Fruit fly (Drosophila melanogaster) Kc167 (cell line): Measurements from ENCODE around the gene Dph3.

ENCODE experiments used
- Myc ChIP-seq: fragments of >200 bp; optimal IDR thresholded peaks from 2 replicates; lab custom pipeline; 2017; ENCODE audit warnings: missing external identifiers
- Sin3A ChIP-seq: fragments of >200 bp; optimal IDR thresholded peaks from 2 replicates; lab custom pipeline; 2018; ENCODE audit warnings: missing external identifiers
- h ChIP-seq: fragments of >200 bp; optimal IDR thresholded peaks from 3 replicates; lab custom pipeline; 2018; ENCODE audit warnings: missing external identifiers
- insv ChIP-seq: fragments of >200 bp; optimal IDR thresholded peaks from 3 replicates; lab custom pipeline; 2018; ENCODE audit warnings: missing external identifiers
- psq ChIP-seq: fragments of >200 bp; optimal IDR thresholded peaks from 2 replicates; lab custom pipeline; 2017; ENCODE audit warnings: missing external identifiers
- ttk ChIP-seq: sonication (Bioruptor generic); optimal IDR thresholded peaks from 2 replicates; lab custom pipeline; 2017; ENCODE audit warnings: missing external identifiers

Dph3 gene

DNA sequence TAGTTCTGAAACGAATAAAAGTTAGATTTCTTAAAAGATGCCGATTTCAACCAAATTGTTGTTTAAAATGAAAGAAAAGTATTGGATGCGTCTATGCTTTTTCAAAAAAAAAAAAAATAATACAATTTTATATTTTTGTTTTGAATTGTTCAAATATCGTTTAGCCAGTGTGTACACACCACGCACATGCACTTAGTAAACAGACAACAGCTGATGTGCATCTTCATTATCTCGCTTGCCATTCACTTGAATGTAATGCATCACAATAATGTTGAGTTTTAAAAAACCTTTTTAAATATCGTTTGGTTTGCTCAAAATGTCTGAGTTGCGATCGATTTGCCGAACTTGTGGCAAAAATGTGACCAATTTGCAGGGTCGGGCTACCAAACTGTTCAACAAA lies 4.3 kb downstream of the Dph3 start, which contains the start of gene CG31441:
Gene CG31441 (plus strand): TSS at position 246 of the 400 bp plus-strand sequence.
- no peak for TF ChIP-seq Sin3A (lab: Kevin White, UChicago)
- TF ChIP-seq Myc = no peak
- no peak for TF ChIP-seq insv (lab: Kevin White, UChicago)
- no peak for TF ChIP-seq h
- TF ChIP-seq psq (lab: Kevin White, UChicago) = no peak
- TF ChIP-seq ttk = no peak

dm6 chr3R:11237598-11237997 lies 5.9 kb downstream of the Dph3 start, which contains the start of gene CG31388:
Gene CG31388 (plus strand): TSS chr3R:11237815.
- no peak for TF ChIP-seq insv (lab: Kevin White, UChicago)
- no peak for TF ChIP-seq ttk
- TF ChIP-seq h = no peak

DNA sequence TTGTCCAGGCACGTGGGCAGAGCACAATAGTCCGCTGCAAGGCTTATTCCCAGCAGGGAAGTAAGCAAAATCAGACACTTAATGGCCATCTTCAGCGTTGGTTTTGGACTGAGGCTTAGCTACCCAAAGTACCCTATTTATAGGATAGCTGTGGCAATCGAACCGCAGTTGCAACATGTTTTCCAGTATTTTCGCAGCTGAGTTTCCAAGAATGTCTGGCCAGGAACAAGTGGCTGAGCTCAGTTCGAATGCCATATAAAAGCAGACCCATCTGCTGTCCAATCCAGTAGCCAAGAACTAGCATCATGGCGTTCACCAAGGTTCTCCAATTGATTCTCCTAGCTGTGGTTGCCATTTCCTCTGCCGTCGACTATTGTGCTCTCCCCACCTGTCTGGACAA lies 9.2 kb downstream of the Dph3 start, which contains the start of the genes scpr-B and scpr-A:
Gene scpr-B (minus strand): TSS at position 101 of the 400 bp plus-strand sequence.
Gene scpr-A (plus strand): TSS at position 293 of the 400 bp plus-strand sequence.
- TF ChIP-seq insv (lab: Kevin White, UChicago) (no peak), psq (lab: Kevin White, UChicago) (no peak), Myc (no peak), Sin3A (lab: Kevin White, UChicago) (no peak), ttk (no peak), h (no peak)

dm6 chr3R:11243057-11243740 lies 11.5 kb downstream of the Dph3 start:
- TF ChIP-seq ttk = no peak
- no peak for TF ChIP-seq psq (lab: Kevin White, UChicago)
- TF ChIP-seq h = no peak
- TF ChIP-seq Myc = no peak
- no peak for TF ChIP-seq insv (lab: Kevin White, UChicago)
- TF ChIP-seq Sin3A (lab: Kevin White, UChicago) = no peak

- TF ChIP-seq Sin3A (lab: Kevin White, UChicago) = peak; percentile 17
- TF ChIP-seq h = no peak
Observed at dm6 chr3R:11243951-11244660, 12.4 kb downstream of the Dph3 start, which contains the start of the genes CG17734 and CG5214. Gene CG17734 (minus strand): TSS chr3R:11243999. Gene CG5214 (plus strand): TSS chr3R:11244302.

DNA sequence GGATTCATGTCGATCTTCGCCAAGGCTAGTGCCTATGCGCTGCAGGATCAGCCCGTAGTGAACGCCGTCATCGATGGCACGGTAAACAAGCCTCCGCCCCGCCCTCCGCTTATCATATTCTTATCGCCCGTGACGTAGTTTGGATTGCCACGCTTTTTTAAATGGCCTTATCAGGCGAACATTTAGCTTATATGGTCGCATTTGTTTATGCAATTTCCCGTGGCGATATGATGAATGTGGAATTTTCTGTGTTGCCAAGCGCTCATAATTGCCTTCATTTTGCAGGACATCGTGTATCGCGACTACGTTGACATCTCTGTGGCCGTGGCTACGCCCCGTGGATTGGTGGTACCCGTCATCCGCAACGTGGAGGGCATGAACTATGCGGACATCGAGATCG lies 14.1 kb downstream of the Dph3 start:
- TF ChIP-seq psq (lab: Kevin White, UChicago) (no peak), Sin3A (lab: Kevin White, UChicago) (no peak), insv (lab: Kevin White, UChicago) (no peak), Myc (no peak), h (no peak), ttk (no peak)

- TF ChIP-seq h = no peak
- TF ChIP-seq Sin3A (lab: Kevin White, UChicago) = no peak
- TF ChIP-seq insv (lab: Kevin White, UChicago) = no peak
- no peak for TF ChIP-seq psq (lab: Kevin White, UChicago)
- TF ChIP-seq ttk = no peak
- no peak for TF ChIP-seq Myc
Observed at dm6 chr3R:11246865-11247264, 15.2 kb downstream of the Dph3 start.

dm6 chr3R:11253768-11254167 lies 22.1 kb downstream of the Dph3 start:
- TF ChIP-seq Myc = no peak
- no peak for TF ChIP-seq Sin3A (lab: Kevin White, UChicago)
- no peak for TF ChIP-seq ttk
- TF ChIP-seq psq (lab: Kevin White, UChicago) = no peak
- no peak for TF ChIP-seq h
- no peak for TF ChIP-seq insv (lab: Kevin White, UChicago)

dm6 chr3R:11254382-11254953 lies 22.8 kb downstream of the Dph3 start:
- TF ChIP-seq insv (lab: Kevin White, UChicago) = no peak
- TF ChIP-seq h = no peak
- TF ChIP-seq Myc = no peak
- TF ChIP-seq psq (lab: Kevin White, UChicago) = no peak
- TF ChIP-seq ttk = no peak
- TF ChIP-seq Sin3A (lab: Kevin White, UChicago) = no peak

DNA sequence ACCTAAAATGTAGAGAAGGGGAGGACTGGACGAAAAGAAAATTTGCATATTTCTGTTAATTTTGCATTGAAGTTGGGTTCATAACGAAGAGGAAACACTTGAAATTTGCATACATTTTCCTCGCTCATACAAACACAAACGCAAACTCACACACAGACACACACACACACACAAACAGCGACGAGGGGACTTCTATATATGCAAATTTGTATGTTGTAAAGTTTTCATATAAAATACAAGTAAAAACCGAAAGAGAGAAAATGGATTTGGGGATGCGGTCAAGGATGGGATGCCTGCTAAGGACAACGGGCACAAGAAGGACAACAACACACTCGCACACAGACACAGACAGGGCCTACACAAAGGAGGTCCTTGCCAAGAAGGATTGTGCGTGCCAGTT lies 25.8 kb downstream of the Dph3 start:
- TF ChIP-seq insv (lab: Kevin White, UChicago) (no peak), Sin3A (lab: Kevin White, UChicago) (no peak), ttk (no peak), h (no peak), psq (lab: Kevin White, UChicago) (no peak), Myc (no peak)

DNA sequence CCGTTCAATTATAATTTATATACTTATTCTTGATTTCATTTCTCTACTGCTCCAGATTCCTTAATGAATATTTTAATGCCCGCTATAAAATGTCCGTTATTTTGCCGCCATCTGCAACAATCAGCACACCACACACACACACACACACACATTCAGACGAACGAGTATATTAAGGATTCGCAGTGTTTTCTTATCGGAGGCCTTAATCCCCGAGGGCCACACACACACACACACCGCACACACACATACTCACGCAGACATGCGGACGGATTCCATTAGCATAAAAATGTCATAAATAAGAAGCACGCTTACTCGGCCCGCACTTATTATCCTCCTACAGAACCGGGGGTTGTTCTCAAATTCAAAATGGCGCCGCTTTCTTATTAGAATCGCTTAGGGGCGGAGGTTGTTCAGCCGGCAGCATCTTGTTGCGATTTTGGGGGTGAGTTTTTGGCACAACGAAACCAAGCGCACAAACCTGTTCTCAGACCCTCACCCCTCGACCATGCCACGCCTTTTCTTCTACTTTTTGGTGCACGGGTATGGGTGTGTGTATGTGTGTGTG lies 29.3 kb downstream of the Dph3 start:
- no peak for TF ChIP-seq insv (lab: Kevin White, UChicago)

dm6 chr3R:11263579-11263978 lies 31.9 kb downstream of the Dph3 start:
- TF ChIP-seq ttk (no peak), psq (lab: Kevin White, UChicago) (no peak), insv (lab: Kevin White, UChicago) (no peak), h (no peak), Sin3A (lab: Kevin White, UChicago) (no peak), Myc (no peak)
